Fruit fly (Drosophila melanogaster): ENCODE measurements around the gene Hsc70-3.

Hsc70-3 gene

dm6 chrX:11788187-11788870, 18.6 kb downstream of the Hsc70-3 start (continued):
- peak; percentile 67 for TF ChIP-seq Atf6 (GFP tag; IDR thresholded peaks at IDR 0.05)
- TF ChIP-seq CG9727 (GFP tag; optimal IDR thresholded peaks at IDR 0.05): peak; percentile 65
- peak; percentile 36 for TF ChIP-seq CG18476 (GFP tag; optimal IDR thresholded peaks at IDR 0.05)
- no peak for TF ChIP-seq CG16779 (GFP tag; IDR thresholded peaks at IDR 0.05)
- TF ChIP-seq sc (optimal IDR thresholded peaks at IDR 0.05): no peak
- TF ChIP-seq sc (GFP tag; optimal IDR thresholded peaks at IDR 0.05): no peak
- no peak for TF ChIP-seq CG7963 (GFP tag; IDR thresholded peaks at IDR 0.05; ENCODE audit: partially characterized antibody)
- TF ChIP-seq CG1792 (GFP tag; optimal IDR thresholded peaks at IDR 0.05): peak; percentile 38
- TF ChIP-seq Drgx (GFP tag; IDR thresholded peaks at IDR 0.05): peak; percentile 85
- TF ChIP-seq Antp (GFP tag; optimal IDR thresholded peaks at IDR 0.05): peak; percentile 68
- peak; percentile 42 for TF ChIP-seq CG12104 (GFP tag; optimal IDR thresholded peaks at IDR 0.05)
- TF ChIP-seq zfh1 (GFP tag; IDR thresholded peaks at IDR 0.05): peak; percentile 56
- TF ChIP-seq CoRest (tag; optimal IDR thresholded peaks at IDR 0.05): peak; percentile 74
- TF ChIP-seq CG17612 (GFP tag; IDR thresholded peaks at IDR 0.05): no peak
- no peak for TF ChIP-seq vnd (GFP tag; IDR thresholded peaks at IDR 0.05; ENCODE audit: partially characterized antibody)
- TF ChIP-seq CG18619 (GFP tag; optimal IDR thresholded peaks at IDR 0.05): peak; percentile 61
- no peak for TF ChIP-seq yki (optimal IDR thresholded peaks at IDR 0.05)
- TF ChIP-seq Chrac-16 (GFP tag; optimal IDR thresholded peaks at IDR 0.05): peak; percentile 63
- TF ChIP-seq grn (GFP tag; optimal IDR thresholded peaks at IDR 0.05): no peak
- TF ChIP-seq unpg (GFP tag; optimal IDR thresholded peaks at IDR 0.05): peak; percentile 85
- peak; percentile 57 for TF ChIP-seq CG13624 (GFP tag; optimal IDR thresholded peaks at IDR 0.05)
- TF ChIP-seq kah (GFP tag; optimal IDR thresholded peaks at IDR 0.05): peak; percentile 22
- TF ChIP-seq CG32772 (GFP tag; IDR thresholded peaks at IDR 0.05): peak; percentile 66
- no peak for TF ChIP-seq lov (optimal IDR thresholded peaks at IDR 0.05)
- no peak for TF ChIP-seq lov (GFP tag; IDR thresholded peaks at IDR 0.05)
- peak; percentile 77 for TF ChIP-seq phol (tag; optimal IDR thresholded peaks at IDR 0.05)
- TF ChIP-seq CG13123 (GFP tag; optimal IDR thresholded peaks at IDR 0.05): peak; percentile 54
- peak; percentile 64 for TF ChIP-seq org-1 (GFP tag; optimal IDR thresholded peaks at IDR 0.05)
- TF ChIP-seq CG9437 (GFP tag; optimal IDR thresholded peaks at IDR 0.05): peak; percentile 40
- TF ChIP-seq dmrt99B (tag; optimal IDR thresholded peaks at IDR 0.05): peak; percentile 82
- TF ChIP-seq trem (tag; optimal IDR thresholded peaks at IDR 0.05): peak; percentile 17
- peak; percentile 10 for TF ChIP-seq NK7.1 (GFP tag; optimal IDR thresholded peaks at IDR 0.05)
- TF ChIP-seq CG18011 (GFP tag; optimal IDR thresholded peaks at IDR 0.05): peak; percentile 17
- TF ChIP-seq BtbVII (GFP tag; optimal IDR thresholded peaks at IDR 0.05): peak; percentile 66
- TF ChIP-seq CG8290 (GFP tag; optimal IDR thresholded peaks at IDR 0.05): no peak
- TF ChIP-seq CG8290 (tag; optimal IDR thresholded peaks at IDR 0.05): peak in 1 of 2 experiments; percentile 55
- peak; percentile 28 for TF ChIP-seq vfl (GFP tag; optimal IDR thresholded peaks at IDR 0.05)
- peak; percentile 57 for TF ChIP-seq mam (GFP tag; optimal IDR thresholded peaks at IDR 0.05)
- no peak for TF ChIP-seq CG17912 (GFP tag; optimal IDR thresholded peaks at IDR 0.05)
- TF ChIP-seq Lim3 (GFP tag; IDR thresholded peaks at IDR 0.05): no peak
- TF ChIP-seq CG14014 (GFP tag; IDR thresholded peaks at IDR 0.05): peak; percentile 65
- no peak for TF ChIP-seq psq (GFP tag; optimal IDR thresholded peaks at IDR 0.05)
- TF ChIP-seq br (optimal IDR thresholded peaks at IDR 0.05): no peak
- peak; percentile 62 for TF ChIP-seq tio (GFP tag; optimal IDR thresholded peaks at IDR 0.05)
- peak; percentile 13 for TF ChIP-seq CG7987 (GFP tag; optimal IDR thresholded peaks at IDR 0.05)
- peak; percentile 53 for TF ChIP-seq CG10267 (tag; optimal IDR thresholded peaks at IDR 0.05)
- peak; percentile 74 for TF ChIP-seq lmd (GFP tag; IDR thresholded peaks at IDR 0.05)
- TF ChIP-seq Myb (GFP tag; optimal IDR thresholded peaks at IDR 0.05): peak; percentile 26
- TF ChIP-seq cato (GFP tag; optimal IDR thresholded peaks at IDR 0.05; ENCODE audit: borderline replicate concordance): peak; percentile 8
- TF ChIP-seq hkb (optimal IDR thresholded peaks at IDR 0.05): no peak
- peak; percentile 85 for TF ChIP-seq hkb (GFP tag; IDR thresholded peaks at IDR 0.05)
- TF ChIP-seq PHDP (tag; optimal IDR thresholded peaks at IDR 0.05): peak; percentile 75
